Worm (Caenorhabditis elegans): Measurements from ENCODE around the gene ccm-2.

ce11 chrIV:1892638-1893037, 58.2 kb downstream of the ccm-2 start:
- TF ChIP-seq tbx-2 (tag; optimal IDR thresholded peaks at IDR 0.05) (no peak), fax-1 (tag; optimal IDR thresholded peaks at IDR 0.05) (no peak), F13H6.1 (tag; optimal IDR thresholded peaks at IDR 0.05) (no peak), ceh-30 (tag; optimal IDR thresholded peaks at IDR 0.05) (no peak), odd-2 (tag; optimal IDR thresholded peaks at IDR 0.05) (no peak), elt-2 (tag; optimal IDR thresholded peaks at IDR 0.05) (no peak), dmd-4 (tag; optimal IDR thresholded peaks at IDR 0.05; ENCODE audit: borderline replicate concordance) (no peak), npax-4 (tag; optimal IDR thresholded peaks at IDR 0.05) (no peak), ceh-22 (tag; optimal IDR thresholded peaks at IDR 0.05) (no peak), ceh-24 (tag; optimal IDR thresholded peaks at IDR 0.05) (no peak), C38D4.7 (GFP tag; optimal IDR thresholded peaks at IDR 0.05) (no peak), pqm-1 (tag; optimal IDR thresholded peaks at IDR 0.05) (no peak), fkh-10 (GFP tag; optimal IDR thresholded peaks at IDR 0.05) (no peak)

Data from whole organism, late embryonic.